Fruit fly (Drosophila melanogaster) whole organism, embryonic: ENCODE data around the gene Rchy1.

Experiments used
- Ada2b ChIP-seq: fragments of 200-800 bp; sonication (Bioruptor generic); IDR thresholded peaks from 2 replicates; pipeline ENCODE4 v1.3.6; 2022; ENCODE audit warnings: missing biosample characterization, missing genetic modification characterization
- Atf6 ChIP-seq: fragments of 200-800 bp; sonication (Bioruptor generic); IDR thresholded peaks from 2 replicates; pipeline ENCODE4 v1.3.6; 2022; ENCODE audit warnings: missing biosample characterization, missing genetic modification characterization
- B-H1 ChIP-seq: fragments of 200-800 bp; sonication (Bioruptor generic); IDR thresholded peaks from 3 replicates; pipeline ENCODE4 v1.3.6; 2022; ENCODE audit warnings: missing biosample characterization, missing genetic modification characterization
- Bgb ChIP-seq: fragments of 200-800 bp; sonication (Bioruptor generic); IDR thresholded peaks from 2 replicates; pipeline ENCODE4 v1.3.6; 2022; ENCODE audit warnings: missing biosample characterization, missing genetic modification characterization; ENCODE audit not compliant: partially characterized antibody
- C15 ChIP-seq: fragments of 200-800 bp; sonication (Bioruptor generic); IDR thresholded peaks from 3 replicates; pipeline ENCODE4 v1.3.6; 2022; ENCODE audit warnings: missing biosample characterization, missing genetic modification characterization
- CG10209 ChIP-seq: fragments of 200-800 bp; sonication (Bioruptor generic); optimal IDR thresholded peaks from 3 replicates; lab custom pipeline; 2017; ENCODE audit warnings: missing biosample characterization, mild to moderate bottlenecking, missing genetic modification characterization, missing genetic modification reagents
- CG10267 ChIP-seq: fragments of 200-800 bp; sonication (Bioruptor generic); optimal IDR thresholded peaks from 2 replicates; lab custom pipeline; 2018; ENCODE audit warnings: missing biosample characterization, mild to moderate bottlenecking, missing genetic modification characterization, moderate library complexity
- CG13287 ChIP-seq: fragments of 200-800 bp; sonication (Bioruptor generic); IDR thresholded peaks from 2 replicates; pipeline ENCODE4 v1.3.6; 2022; ENCODE audit warnings: missing biosample characterization, missing genetic modification characterization; ENCODE audit not compliant: partially characterized antibody
- CG1602 ChIP-seq: fragments of 200-800 bp; sonication (Bioruptor generic); optimal IDR thresholded peaks from 3 replicates; lab custom pipeline; 2016; ENCODE audit warnings: missing biosample characterization, missing genetic modification characterization
- CG2116 ChIP-seq: fragments of 200-800 bp; sonication (Bioruptor generic); optimal IDR thresholded peaks from 3 replicates; lab custom pipeline; 2018; ENCODE audit warnings: missing biosample characterization, mild to moderate bottlenecking, missing genetic modification characterization
- CG2875 ChIP-seq: fragments of 200-800 bp; sonication (Bioruptor generic); optimal IDR thresholded peaks from 2 replicates; lab custom pipeline; 2017; ENCODE audit warnings: missing biosample characterization, mild to moderate bottlenecking, missing genetic modification characterization, missing genetic modification reagents
- CG6654 ChIP-seq: fragments of 200-800 bp; sonication (Bioruptor generic); optimal IDR thresholded peaks from 2 replicates; lab custom pipeline; 2017; ENCODE audit warnings: missing biosample characterization, mild to moderate bottlenecking, missing genetic modification characterization
- CG7963 ChIP-seq: fragments of 200-800 bp; sonication (Bioruptor generic); IDR thresholded peaks from 3 replicates; pipeline ENCODE4 v1.3.6; 2022; ENCODE audit warnings: missing biosample characterization, missing genetic modification characterization; ENCODE audit not compliant: partially characterized antibody
- CG8924 ChIP-seq: fragments of 200-800 bp; optimal IDR thresholded peaks from 3 replicates; lab custom pipeline; 2019; ENCODE audit warnings: missing biosample characterization, mild to moderate bottlenecking, missing genetic modification characterization, moderate library complexity
- CG9215 ChIP-seq: fragments of 200-800 bp; sonication (Bioruptor generic); IDR thresholded peaks from 2 replicates; pipeline ENCODE4 v1.3.6; 2022; ENCODE audit warnings: missing biosample characterization, missing genetic modification characterization
- CG9817 ChIP-seq: fragments of 200-800 bp; sonication (Bioruptor generic); optimal IDR thresholded peaks from 2 replicates; lab custom pipeline; 2018; ENCODE audit warnings: missing biosample characterization, mild to moderate bottlenecking, missing genetic modification characterization, moderate library complexity
- Chrac-16 ChIP-seq: fragments of 200-800 bp; sonication (Bioruptor generic); optimal IDR thresholded peaks from 3 replicates; lab custom pipeline; 2016; ENCODE audit warnings: missing biosample characterization, missing genetic modification characterization
- Doc3 ChIP-seq: fragments of 200-800 bp; sonication (Bioruptor generic); IDR thresholded peaks from 3 replicates; pipeline ENCODE4 v1.3.6; 2022; ENCODE audit warnings: missing biosample characterization, missing genetic modification characterization; ENCODE audit not compliant: partially characterized antibody
- Dp ChIP-seq: fragments of 200-800 bp; sonication (Bioruptor generic); optimal IDR thresholded peaks from 2 replicates; lab custom pipeline; 2018; ENCODE audit warnings: missing biosample characterization, mild to moderate bottlenecking, missing genetic modification characterization, moderate library complexity
- Elba2 ChIP-seq: fragments of 200-800 bp; sonication (Bioruptor generic); optimal IDR thresholded peaks from 3 replicates; lab custom pipeline; 2016; ENCODE audit warnings: missing biosample characterization, missing genetic modification characterization
- Hand ChIP-seq: fragments of 200-800 bp; sonication (Bioruptor generic); optimal IDR thresholded peaks from 2 replicates; lab custom pipeline; 2017; ENCODE audit warnings: mild to moderate bottlenecking, missing biosample characterization, missing genetic modification reagents, missing genetic modification characterization
- Myb ChIP-seq: fragments of 200-800 bp; sonication (Bioruptor generic); optimal IDR thresholded peaks from 2 replicates; lab custom pipeline; 2016; ENCODE audit warnings: missing biosample characterization, missing genetic modification characterization
- Pdp1 ChIP-seq, 2 experiments: fragments of 200-800 bp; sonication (Bioruptor generic); optimal IDR thresholded peaks; 3 replicates each; lab custom pipeline; 2016; ENCODE audit warnings: missing biosample characterization in 2 of 2, missing genetic modification characterization in 2 of 2, mild to moderate bottlenecking in 1 of 2, moderate library complexity in 1 of 2
- Sox102F ChIP-seq: fragments of 200-800 bp; sonication (Bioruptor generic); optimal IDR thresholded peaks from 2 replicates; lab custom pipeline; 2018; ENCODE audit warnings: missing biosample characterization, mild to moderate bottlenecking, missing genetic modification characterization, moderate library complexity
- Sry-β ChIP-seq: fragments of 200-800 bp; sonication (Bioruptor generic); optimal IDR thresholded peaks from 2 replicates; lab custom pipeline; 2018; ENCODE audit warnings: missing biosample characterization, mild to moderate bottlenecking, missing genetic modification characterization, moderate library complexity
- Stat92E ChIP-seq, 3 experiments: fragments of >200 bp in 2 of 3; fragments of 200-800 bp in 1 of 3; sonication (Bioruptor generic) in 1 of 3; optimal IDR thresholded peaks; 2 replicates each; lab custom pipeline; 2017 to 2019; ENCODE audit warnings: missing biosample characterization in 3 of 3, missing genetic modification characterization in 3 of 3, mild to moderate bottlenecking in 1 of 3, moderate library complexity in 1 of 3
- abd-A ChIP-seq: fragments of 200-800 bp; sonication (Bioruptor generic); optimal IDR thresholded peaks from 3 replicates; lab custom pipeline; 2019; ENCODE audit warnings: missing biosample characterization, mild to moderate bottlenecking, missing genetic modification characterization, moderate library complexity
- ac ChIP-seq: fragments of 200-800 bp; sonication (Bioruptor generic); optimal IDR thresholded peaks from 3 replicates; lab custom pipeline; 2017; ENCODE audit warnings: missing biosample characterization, mild to moderate bottlenecking, missing genetic modification characterization
- ara ChIP-seq: fragments of 200-800 bp; sonication (Bioruptor generic); IDR thresholded peaks from 2 replicates; pipeline ENCODE4 v1.3.6; 2022; ENCODE audit warnings: missing biosample characterization, missing genetic modification characterization
- chif ChIP-seq, 2 experiments: fragments of 200-800 bp; sonication (Bioruptor generic); optimal IDR thresholded peaks; 3 replicates each; lab custom pipeline; 2016; ENCODE audit warnings: missing biosample characterization in 2 of 2, missing genetic modification characterization in 2 of 2
- da ChIP-seq: fragments of 200-800 bp; sonication (Bioruptor generic); optimal IDR thresholded peaks from 2 replicates; lab custom pipeline; 2016; ENCODE audit warnings: missing biosample characterization, missing genetic modification characterization
- disco-r ChIP-seq: fragments of 200-800 bp; sonication (Bioruptor generic); optimal IDR thresholded peaks from 2 replicates; lab custom pipeline; 2016; ENCODE audit warnings: missing biosample characterization, missing genetic modification characterization
- dpn ChIP-seq, 2 experiments: fragments of 200-800 bp; sonication (Bioruptor generic); optimal IDR thresholded peaks; 3 replicates each; lab custom pipeline; 2016; ENCODE audit warnings: missing biosample characterization in 2 of 2, missing genetic modification characterization in 2 of 2
- dysf ChIP-seq: fragments of 200-800 bp; sonication (Bioruptor generic); IDR thresholded peaks from 3 replicates; pipeline ENCODE4 v1.3.6; 2022; ENCODE audit warnings: missing biosample characterization, missing genetic modification characterization
- gfzf ChIP-seq: fragments of 200-800 bp; sonication (Bioruptor generic); optimal IDR thresholded peaks from 2 replicates; lab custom pipeline; 2016; ENCODE audit warnings: missing biosample characterization, mild to moderate bottlenecking, missing genetic modification characterization, moderate library complexity
- her ChIP-seq: fragments of 200-800 bp; sonication (Bioruptor generic); optimal IDR thresholded peaks from 2 replicates; lab custom pipeline; 2016; ENCODE audit warnings: missing biosample characterization, missing genetic modification characterization
- nau ChIP-seq: fragments of 200-800 bp; sonication (Bioruptor generic); optimal IDR thresholded peaks from 3 replicates; lab custom pipeline; 2017; ENCODE audit warnings: missing biosample characterization, mild to moderate bottlenecking, missing genetic modification characterization, missing genetic modification reagents
- peb ChIP-seq: fragments of 200-800 bp; sonication (Bioruptor generic); IDR thresholded peaks from 2 replicates; pipeline ENCODE4 v1.3.6; 2022; ENCODE audit warnings: missing biosample characterization, missing genetic modification characterization
- pros ChIP-seq: fragments of 200-800 bp; sonication (Bioruptor generic); optimal IDR thresholded peaks from 3 replicates; lab custom pipeline; 2019; ENCODE audit warnings: missing biosample characterization, mild to moderate bottlenecking, missing genetic modification characterization, moderate library complexity
- ro ChIP-seq: fragments of 200-800 bp; sonication (Bioruptor generic); IDR thresholded peaks from 2 replicates; pipeline ENCODE4 v1.3.6; 2022; ENCODE audit warnings: missing biosample characterization, missing genetic modification characterization
- run ChIP-seq: fragments of 200-800 bp; sonication (Bioruptor generic); optimal IDR thresholded peaks from 3 replicates; lab custom pipeline; 2018; ENCODE audit warnings: missing biosample characterization, mild to moderate bottlenecking, missing genetic modification characterization
- stwl ChIP-seq: fragments of 200-800 bp; sonication (Bioruptor generic); optimal IDR thresholded peaks from 3 replicates; lab custom pipeline; 2018; ENCODE audit warnings: missing biosample characterization, mild to moderate bottlenecking, missing genetic modification characterization, moderate library complexity
- tll ChIP-seq, 2 experiments: fragments of 200-800 bp in 1 of 2; fragments of >200 bp in 1 of 2; sonication (Bioruptor generic) in 1 of 2; optimal IDR thresholded peaks; 2 replicates each; lab custom pipeline; 2017 to 2019; ENCODE audit warnings: missing biosample characterization in 2 of 2, missing genetic modification characterization in 2 of 2, mild to moderate bottlenecking in 1 of 2, moderate library complexity in 1 of 2
- trem ChIP-seq: fragments of 200-800 bp; optimal IDR thresholded peaks from 3 replicates; lab custom pipeline; 2019; ENCODE audit warnings: missing biosample characterization, mild to moderate bottlenecking, missing genetic modification characterization, moderate library complexity
- vnd ChIP-seq: fragments of 200-800 bp; sonication (Bioruptor generic); IDR thresholded peaks from 3 replicates; pipeline ENCODE4 v1.3.6; 2022; ENCODE audit warnings: missing biosample characterization, missing genetic modification characterization; ENCODE audit not compliant: partially characterized antibody
- vvl ChIP-seq: fragments of 200-800 bp; sonication (Bioruptor generic); IDR thresholded peaks from 2 replicates; pipeline ENCODE4 v1.3.6; 2022; ENCODE audit warnings: missing biosample characterization, missing genetic modification characterization

The Rchy1 gene

DNA sequence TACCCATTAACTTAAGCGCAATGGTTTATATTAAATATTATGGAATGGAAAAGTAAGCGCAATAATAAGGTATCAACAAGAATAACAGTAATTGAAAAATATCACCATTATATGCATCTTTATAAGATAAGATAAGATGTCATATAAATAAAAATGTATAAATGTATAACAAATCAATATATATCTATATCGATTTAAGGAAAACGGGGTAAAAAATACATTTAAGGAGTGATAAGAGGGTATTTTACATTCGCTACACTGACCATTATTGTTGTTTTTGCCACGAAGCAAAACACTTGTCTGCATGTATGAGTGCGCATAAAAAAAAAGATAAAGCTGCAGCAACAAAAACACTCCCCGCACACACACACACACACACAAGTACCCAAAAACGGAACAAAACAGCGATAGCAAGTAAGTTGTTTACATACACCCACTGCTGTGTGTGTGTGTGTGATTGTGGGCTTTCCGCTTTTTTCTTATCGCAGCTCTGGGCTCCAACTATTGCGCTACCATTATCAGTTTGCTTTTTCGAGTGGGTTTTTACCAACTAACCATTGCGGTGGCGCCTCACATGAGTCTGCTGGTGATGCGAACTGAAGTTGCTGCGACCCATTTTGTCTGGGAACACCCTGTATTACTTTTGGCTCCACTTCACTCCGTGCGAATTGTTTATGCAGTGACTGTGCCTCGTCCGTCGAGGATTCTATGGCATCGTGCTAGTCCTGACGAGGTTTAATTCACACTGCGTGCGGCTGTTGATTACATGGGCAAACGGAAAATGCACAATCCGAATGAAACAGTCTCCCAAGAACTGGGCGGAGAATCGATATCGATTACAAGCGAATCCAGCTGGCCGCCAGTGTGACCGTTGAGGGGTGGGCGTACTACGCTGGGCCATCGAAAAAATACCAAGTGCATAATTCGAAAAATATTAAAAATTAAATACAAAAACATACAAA is 7.9 kb upstream of the Rchy1 start, which contains the start of gene mmy (continued):
- TF ChIP-seq stwl (tag; lab: Kevin White, UChicago) (peak; percentile 67), CG1602 (GFP tag; lab: Kevin White, UChicago) (peak; percentile 21), dpn (GFP tag; optimal IDR thresholded peaks at IDR 0.05; lab: Kevin White, UChicago) (peak; percentile 8 to 16), peb (GFP tag; lab: Robert Waterston, UW) (0 out of 2 replicates have a peak, but pooled peaks have one; percentile 28), pros (GFP tag; lab: Kevin White, UChicago) (peak; percentile 44), Sry-β (GFP tag; lab: Kevin White, UChicago) (peak; percentile 38), nau (GFP tag; lab: Kevin White, UChicago) (peak; percentile 46), ac (GFP tag; lab: Kevin White, UChicago) (no peak), CG10209 (GFP tag; lab: Kevin White, UChicago) (peak; percentile 31), Elba2 (GFP tag; lab: Kevin White, UChicago) (peak; percentile 32), Chrac-16 (GFP tag; lab: Kevin White, UChicago) (no peak), her (GFP tag; lab: Kevin White, UChicago) (peak; percentile 37), Doc3 (GFP tag; lab: Robert Waterston, UW) (no peak), vnd (GFP tag; lab: Robert Waterston, UW) (0 out of 3 replicates have a peak, but pooled peaks have one; percentile 49), Stat92E (GFP tag; optimal IDR thresholded peaks at IDR 0.05; lab: Kevin White, UChicago) (peak in 1 of 3 experiments; percentile 32), Dp (GFP tag; lab: Kevin White, UChicago) (peak; percentile 52), chif (GFP tag; optimal IDR thresholded peaks at IDR 0.05; lab: Kevin White, UChicago) (no peak), Sox102F (GFP tag; lab: Kevin White, UChicago) (peak; percentile 72), CG8924 (tag; lab: Kevin White, UChicago) (peak; percentile 62), ara (GFP tag; lab: Robert Waterston, UW) (no peak), gfzf (peak; percentile 77), disco-r (GFP tag; lab: Kevin White, UChicago) (no peak), CG2875 (GFP tag; lab: Kevin White, UChicago) (no peak), C15 (GFP tag; lab: Robert Waterston, UW) (no peak), CG6654 (GFP tag; lab: Kevin White, UChicago) (peak; percentile 3), CG13287 (GFP tag; lab: Robert Waterston, UW) (peak; percentile 55), Pdp1 (GFP tag; optimal IDR thresholded peaks at IDR 0.05; lab: Kevin White, UChicago) (peak in 1 of 2 experiments; percentile 64), CG10267 (peak; percentile 37), ro (GFP tag; lab: Robert Waterston, UW) (no peak), B-H1 (no peak), vvl (GFP tag; lab: Robert Waterston, UW) (peak; percentile 37), Ada2b (GFP tag; lab: Robert Waterston, UW) (no peak), Atf6 (peak; percentile 9; the same call in 1 of the 2 replicates), run (tag; lab: Kevin White, UChicago) (peak; percentile 11), da (GFP tag; lab: Kevin White, UChicago) (no peak), CG9215 (0 out of 2 replicates have a peak, but pooled peaks have one; percentile 5), tll (GFP tag; optimal IDR thresholded peaks at IDR 0.05; lab: Kevin White, UChicago) (no peak), Hand (GFP tag; lab: Kevin White, UChicago) (peak; percentile 56), abd-A (tag; lab: Kevin White, UChicago) (peak; percentile 56), CG2116 (peak; percentile 38), CG9817 (tag; lab: Kevin White, UChicago) (peak; percentile 6), trem (peak; percentile 38), Myb (GFP tag; lab: Kevin White, UChicago) (peak; percentile 33), CG7963 (no peak), Bgb (peak; percentile 56), dysf (GFP tag; lab: Robert Waterston, UW) (peak; percentile 70)
